Worm (Caenorhabditis elegans) whole organism, L3 larva: ENCODE measurements around the gene golg-4.
A peak's percentile ranks its signal among the peaks of the same experiment; 100 is the strongest.

Experiments used
- R02D3.7 ChIP-seq: fragments of 150-350 bp; optimal IDR thresholded peaks from 2 replicates; lab custom pipeline; 2014; ENCODE audit warnings: missing biosample characterization, missing genetic modification characterization
- ZK546.5 ChIP-seq: sonication (generic microtip); optimal IDR thresholded peaks from 2 replicates; lab custom pipeline; 2017; ENCODE audit warnings: missing biosample characterization, missing genetic modification characterization
- ama-1 ChIP-seq: fragments of 150-350 bp; optimal IDR thresholded peaks from 2 replicates; lab custom pipeline; 2018
- ceh-28 ChIP-seq: fragments of 150-350 bp; optimal IDR thresholded peaks from 2 replicates; lab custom pipeline; 2014; ENCODE audit warnings: missing biosample characterization, missing genetic modification reagents, missing genetic modification characterization
- ceh-82 ChIP-seq: fragments of 150-350 bp; optimal IDR thresholded peaks from 2 replicates; lab custom pipeline; 2014; ENCODE audit warnings: missing biosample characterization, missing genetic modification characterization
- daf-12 ChIP-seq: fragments of 150-350 bp; optimal IDR thresholded peaks from 2 replicates; lab custom pipeline; 2014; ENCODE audit warnings: missing biosample characterization, missing genetic modification reagents, missing genetic modification characterization
- egl-5 ChIP-seq: fragments of 150-350 bp; optimal IDR thresholded peaks from 2 replicates; lab custom pipeline; 2017; ENCODE audit warnings: missing biosample characterization, missing genetic modification reagents, missing genetic modification characterization, inconsistent platforms
- elt-1 ChIP-seq: fragments of 150-350 bp; optimal IDR thresholded peaks from 2 replicates; lab custom pipeline; 2014; ENCODE audit warnings: missing biosample characterization, missing genetic modification characterization
- elt-2 ChIP-seq: sonication (generic microtip); optimal IDR thresholded peaks from 2 replicates; lab custom pipeline; 2016; ENCODE audit warnings: missing genetic modification reagents, mild to moderate bottlenecking, missing genetic modification characterization, missing compliant biosample characterization
- elt-3 ChIP-seq, 3 experiments: fragments of 150-350 bp in 1 of 3; sonication (generic microtip) in 2 of 3; optimal IDR thresholded peaks; 2 replicates in 2 of 3; 4 replicates in 1 of 3; lab custom pipeline; 2014 to 2017; ENCODE audit warnings: missing biosample characterization in 3 of 3, missing genetic modification characterization in 3 of 3
- eor-1 ChIP-seq, 2 experiments: fragments of 150-350 bp; optimal IDR thresholded peaks; 2 replicates each; lab custom pipeline; 2014 to 2018; ENCODE audit warnings: missing biosample characterization in 2 of 2, missing genetic modification characterization in 2 of 2
- fos-1 ChIP-seq: fragments of 150-350 bp; optimal IDR thresholded peaks from 2 replicates; lab custom pipeline; 2014; ENCODE audit warnings: missing biosample characterization, missing genetic modification characterization
- hmg-11 ChIP-seq: sonication (generic microtip); optimal IDR thresholded peaks from 2 replicates; lab custom pipeline; 2016; ENCODE audit warnings: missing genetic modification characterization, missing compliant biosample characterization
- jun-1 ChIP-seq: fragments of 150-350 bp; optimal IDR thresholded peaks from 2 replicates; lab custom pipeline; 2014; ENCODE audit warnings: missing biosample characterization, missing genetic modification reagents, missing genetic modification characterization
- lin-15B ChIP-seq: fragments of 150-350 bp; optimal IDR thresholded peaks from 2 replicates; lab custom pipeline; 2014; ENCODE audit warnings: missing biosample characterization, missing genetic modification characterization
- lin-39 ChIP-seq: fragments of 150-350 bp; optimal IDR thresholded peaks from 2 replicates; lab custom pipeline; 2018; ENCODE audit warnings: missing biosample characterization, missing genetic modification reagents, missing genetic modification characterization
- mdl-1 ChIP-seq: fragments of 150-350 bp; optimal IDR thresholded peaks from 2 replicates; lab custom pipeline; 2014; ENCODE audit warnings: missing biosample characterization, missing genetic modification characterization
- mml-1 ChIP-seq: fragments of 150-350 bp; sonication (generic microtip); optimal IDR thresholded peaks from 3 replicates; lab custom pipeline; 2014; ENCODE audit warnings: missing biosample characterization, missing genetic modification characterization
- nfya-1 ChIP-seq: sonication (generic microtip); optimal IDR thresholded peaks from 2 replicates; lab custom pipeline; 2017; ENCODE audit warnings: missing genetic modification characterization, mild to moderate bottlenecking, missing compliant biosample characterization, antibody characterized with exemption, moderate library complexity; ENCODE audit not compliant: insufficient read depth
- nhr-11 ChIP-seq: fragments of 150-350 bp; optimal IDR thresholded peaks from 2 replicates; lab custom pipeline; 2014; ENCODE audit warnings: missing biosample characterization, missing genetic modification characterization
- nhr-12 ChIP-seq: fragments of 150-350 bp; optimal IDR thresholded peaks from 2 replicates; lab custom pipeline; 2014; ENCODE audit warnings: missing biosample characterization, missing genetic modification characterization
- nhr-23 ChIP-seq: fragments of 150-350 bp; optimal IDR thresholded peaks from 2 replicates; lab custom pipeline; 2014; ENCODE audit warnings: missing biosample characterization, missing genetic modification reagents, missing genetic modification characterization
- nhr-25 ChIP-seq: sonication (generic microtip); optimal IDR thresholded peaks from 2 replicates; lab custom pipeline; 2017; ENCODE audit warnings: missing biosample characterization, missing genetic modification characterization
- nhr-77 ChIP-seq: fragments of 150-350 bp; optimal IDR thresholded peaks from 2 replicates; lab custom pipeline; 2014; ENCODE audit warnings: missing biosample characterization, missing genetic modification characterization
- pha-4 ChIP-seq: fragments of 150-350 bp; optimal IDR thresholded peaks from 2 replicates; lab custom pipeline; 2014; ENCODE audit warnings: missing biosample characterization, missing genetic modification reagents, missing genetic modification characterization
- pqm-1 ChIP-seq: fragments of 150-350 bp; optimal IDR thresholded peaks from 2 replicates; lab custom pipeline; 2017; ENCODE audit warnings: missing biosample characterization, missing genetic modification characterization, inconsistent platforms
- sea-2 ChIP-seq: fragments of 150-350 bp; sonication (generic microtip); optimal IDR thresholded peaks from 4 replicates; lab custom pipeline; 2014; ENCODE audit warnings: missing biosample characterization, missing genetic modification reagents, missing genetic modification characterization
- skn-1 ChIP-seq: fragments of 150-350 bp; optimal IDR thresholded peaks from 2 replicates; lab custom pipeline; 2014; ENCODE audit warnings: missing biosample characterization, missing genetic modification characterization
- snpc-4 ChIP-seq: fragments of 150-350 bp; optimal IDR thresholded peaks from 2 replicates; lab custom pipeline; 2014; ENCODE audit warnings: missing biosample characterization, missing genetic modification characterization
- tbx-2 ChIP-seq: sonication (generic microtip); optimal IDR thresholded peaks from 2 replicates; lab custom pipeline; 2016; ENCODE audit warnings: mild to moderate bottlenecking, missing genetic modification characterization, missing compliant biosample characterization
- unc-62 ChIP-seq: fragments of 150-350 bp; sonication (generic microtip); optimal IDR thresholded peaks from 4 replicates; lab custom pipeline; 2014; ENCODE audit warnings: missing biosample characterization, missing genetic modification reagents, missing genetic modification characterization
- zag-1 ChIP-seq: fragments of 150-350 bp; optimal IDR thresholded peaks from 2 replicates; lab custom pipeline; 2014; ENCODE audit warnings: missing biosample characterization, missing genetic modification characterization

The golg-4 gene

ce11 chrIII:3461403-3461802 lies 56.0 kb downstream of the golg-4 start, which contains the start of gene pph-6:
Gene pph-6 (plus strand): TSS chrIII:3461703.
- TF ChIP-seq R02D3.7 (tag; lab: Kevin White, UChicago) (no peak), lin-15B (tag; lab: Kevin White, UChicago) (no peak), nhr-11 (tag; lab: Kevin White, UChicago) (no peak), egl-5 (no peak), nhr-23 (tag; lab: Kevin White, UChicago) (no peak), ceh-82 (tag; lab: Kevin White, UChicago) (no peak), nfya-1 (tag; lab: Kevin White, UChicago) (no peak), jun-1 (tag; lab: Kevin White, UChicago) (no peak), mdl-1 (tag; lab: Kevin White, UChicago) (no peak), lin-39 (tag; lab: Kevin White, UChicago) (no peak), eor-1 (tag; optimal IDR thresholded peaks at IDR 0.05; lab: Kevin White, UChicago) (no peak), mml-1 (tag; lab: Kevin White, UChicago) (no peak), unc-62 (GFP tag; lab: Kevin White, UChicago) (no peak), ama-1 (lab: Kevin White, UChicago) (no peak), sea-2 (GFP tag; lab: Kevin White, UChicago) (no peak), fos-1 (no peak), elt-3 (tag; optimal IDR thresholded peaks at IDR 0.05; lab: Kevin White, UChicago) (no peak), nhr-77 (no peak), daf-12 (tag; lab: Kevin White, UChicago) (no peak), hmg-11 (no peak)

- no peak for TF ChIP-seq skn-1 (tag; lab: Kevin White, UChicago)
- peak; percentile 93 for TF ChIP-seq nfya-1 (tag; lab: Kevin White, UChicago)
These were observed 61.6 kb downstream of the golg-4 start for ce11 chrIII:3467013-3467412.

- TF ChIP-seq daf-12 (tag; lab: Kevin White, UChicago) (no peak), elt-2 (tag; lab: Kevin White, UChicago) (peak; percentile 52), lin-15B (tag; lab: Kevin White, UChicago) (peak; percentile 7)
These were observed 63.0 kb downstream of the golg-4 start for ce11 chrIII:3468384-3468783.

ce11 chrIII:3469646-3470045 lies 64.3 kb downstream of the golg-4 start, which contains the start of gene smim-14:
Gene smim-14 (minus strand): TSS chrIII:3469746.
- peak; percentile 2 for TF ChIP-seq ama-1 (lab: Kevin White, UChicago)
- no peak for TF ChIP-seq elt-1
- peak; percentile 9 for TF ChIP-seq hmg-11

ce11 chrIII:3470433-3470832 lies 65.1 kb downstream of the golg-4 start:
- TF ChIP-seq elt-2 (tag; lab: Kevin White, UChicago), result no peak
- peak; percentile 58 for TF ChIP-seq nhr-23 (tag; lab: Kevin White, UChicago)
- TF ChIP-seq ceh-28 (tag; lab: Kevin White, UChicago), result peak; percentile 14

- TF ChIP-seq nhr-12 (tag; lab: Kevin White, UChicago) (no peak), tbx-2 (tag; lab: Kevin White, UChicago) (no peak), hmg-11 (no peak), elt-2 (tag; lab: Kevin White, UChicago) (peak; percentile 5)
These were observed 65.6 kb downstream of the golg-4 start for ce11 chrIII:3470973-3471372.

DNA sequence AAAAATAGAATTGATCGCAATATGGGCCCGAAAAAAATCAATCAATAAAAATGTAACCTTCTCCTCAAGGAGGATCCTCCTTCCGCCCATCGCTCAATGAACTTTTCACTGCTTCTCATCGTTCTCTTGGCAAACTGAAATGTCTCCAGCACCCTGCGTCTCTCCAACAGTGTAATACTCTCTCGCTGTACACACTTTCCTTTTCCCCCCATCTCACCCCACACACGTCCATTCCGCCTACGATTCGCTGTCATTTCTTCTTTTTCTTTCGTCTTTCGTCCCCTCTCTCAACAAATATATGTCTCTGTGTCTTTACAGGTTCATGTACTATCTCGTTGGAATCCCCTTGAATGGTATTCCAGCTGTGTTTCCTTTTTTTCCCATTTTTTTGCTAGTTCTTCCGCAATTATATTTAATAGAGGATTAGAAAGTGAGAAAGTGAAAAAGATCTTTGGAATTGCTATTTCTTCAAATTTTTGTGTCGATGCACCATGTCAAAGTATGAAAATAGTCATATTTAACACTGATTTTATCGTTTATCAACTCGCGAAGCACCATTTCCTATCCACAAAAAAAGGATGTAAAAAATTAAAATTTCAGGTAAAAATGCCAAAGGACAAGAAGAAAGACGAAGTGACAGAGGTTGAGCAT lies 66.2 kb downstream of the golg-4 start, which contains the start of gene rsu-1:
TSS of gene rsu-1 (plus strand) at position 601 of the 651 bp plus-strand sequence.
- TF ChIP-seq pqm-1 (tag; lab: Kevin White, UChicago) (peak; percentile 48), tbx-2 (tag; lab: Kevin White, UChicago) (no peak), zag-1 (tag; lab: Kevin White, UChicago) (no peak), lin-39 (tag; lab: Kevin White, UChicago) (peak; percentile 50), nhr-77 (no peak), elt-2 (tag; lab: Kevin White, UChicago) (peak; percentile 31), nfya-1 (tag; lab: Kevin White, UChicago) (peak; percentile 68), unc-62 (GFP tag; lab: Kevin White, UChicago) (no peak), elt-3 (tag; optimal IDR thresholded peaks at IDR 0.05; lab: Kevin White, UChicago) (no peak), ama-1 (lab: Kevin White, UChicago) (no peak), snpc-4 (no peak), fos-1 (no peak), hmg-11 (peak; percentile 81), eor-1 (tag; optimal IDR thresholded peaks at IDR 0.05; lab: Kevin White, UChicago) (no peak), ZK546.5 (tag; lab: Kevin White, UChicago) (no peak), nhr-25 (tag; lab: Kevin White, UChicago) (peak; percentile 83), nhr-11 (tag; lab: Kevin White, UChicago) (no peak), pha-4 (tag; lab: Kevin White, UChicago) (peak; percentile 45), ceh-28 (tag; lab: Kevin White, UChicago) (peak; percentile 50), lin-15B (tag; lab: Kevin White, UChicago) (peak; percentile 48), nhr-23 (tag; lab: Kevin White, UChicago) (peak; percentile 44)
